Fruit fly (Drosophila melanogaster): Measurements from ENCODE around the gene CG18557.

CG18557 gene

DNA sequence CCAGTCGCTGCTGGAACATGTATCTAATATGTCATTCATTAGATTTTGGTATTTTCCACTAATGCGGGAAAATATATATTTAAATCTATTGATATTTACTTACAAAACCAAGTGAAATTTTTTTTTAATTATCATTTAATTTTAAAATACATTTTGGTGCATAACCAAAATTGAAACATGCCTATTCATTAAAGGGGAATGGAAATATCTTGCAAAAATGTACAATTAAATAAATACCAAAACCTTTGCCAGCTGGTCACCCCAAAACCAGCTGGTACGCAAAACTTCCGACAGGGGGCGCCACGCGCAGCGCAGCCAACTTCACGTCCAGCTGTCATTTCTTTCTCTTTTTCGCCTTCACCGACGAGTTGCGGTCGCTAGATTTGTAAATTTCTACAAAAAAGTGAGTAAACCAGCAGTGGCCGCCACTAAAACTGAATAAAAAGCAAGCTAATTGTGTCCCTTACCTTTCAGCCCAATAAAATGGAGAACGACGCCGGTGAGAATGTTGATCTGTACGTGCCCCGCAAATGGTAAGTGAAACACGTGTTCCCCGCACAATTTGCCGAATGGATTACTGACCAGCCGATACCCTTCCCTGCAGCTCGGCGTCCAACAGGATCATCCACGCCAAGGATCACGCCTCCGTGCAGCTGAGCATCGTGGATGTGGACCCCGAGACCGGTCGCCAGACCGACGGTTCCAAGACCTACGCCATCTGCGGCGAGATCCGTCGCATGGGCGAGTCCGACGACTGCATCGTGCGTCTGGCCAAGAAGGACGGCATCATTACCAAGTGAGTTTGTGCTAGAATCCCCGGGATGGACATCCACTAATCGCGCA lies 10.5 kb upstream of the CG18557 start, which contains the start of the genes CG3104 and RpS21:
CG3104 (minus strand) TSS at position 6 of the 843 bp plus-strand sequence.
RpS21 (plus strand) TSS at position 298 of the 843 bp plus-strand sequence.
- peak; percentile 71 for TF ChIP-seq Met (GFP tag; optimal IDR thresholded peaks at IDR 0.05)
- TF ChIP-seq CG4318 (GFP tag; optimal IDR thresholded peaks at IDR 0.05), result peak; percentile 13
- peak; percentile 38 for TF ChIP-seq spab (GFP tag; optimal IDR thresholded peaks at IDR 0.05)
- TF ChIP-seq Blimp-1 (GFP tag; optimal IDR thresholded peaks at IDR 0.05), result peak; percentile 55
- TF ChIP-seq CG32006 (GFP tag; optimal IDR thresholded peaks at IDR 0.05), result peak; percentile 46
- peak; percentile 76 for TF ChIP-seq esn (GFP tag; optimal IDR thresholded peaks at IDR 0.05)
- peak; percentile 79 for TF ChIP-seq Eip93F (GFP tag; optimal IDR thresholded peaks at IDR 0.05)
- 0 out of 2 replicates have a peak, but pooled peaks have one; percentile 15 for TF ChIP-seq Gug (GFP tag; IDR thresholded peaks at IDR 0.05)
- no peak for TF ChIP-seq fd85E (GFP tag; optimal IDR thresholded peaks at IDR 0.05)
- peak; percentile 68 to 77 for TF ChIP-seq ss (GFP tag; optimal IDR thresholded peaks at IDR 0.05)
- peak; percentile 70 for TF ChIP-seq svp (GFP tag)
- no peak for TF ChIP-seq CG15336 (GFP tag; IDR thresholded peaks at IDR 0.05)
- peak; percentile 65 for TF ChIP-seq Smox (GFP tag; optimal IDR thresholded peaks at IDR 0.05)
- TF ChIP-seq CG31627 (GFP tag; optimal IDR thresholded peaks at IDR 0.05), result peak; percentile 85
- TF ChIP-seq achi (GFP tag; optimal IDR thresholded peaks at IDR 0.05), result peak; percentile 99
- TF ChIP-seq fd59A (GFP tag; optimal IDR thresholded peaks at IDR 0.05), result peak; percentile 50
- TF ChIP-seq Hr39 (GFP tag; optimal IDR thresholded peaks at IDR 0.05), result peak; percentile 86
- peak; percentile 56 for TF ChIP-seq CG34406 (GFP tag; optimal IDR thresholded peaks at IDR 0.05)
- TF ChIP-seq eg (GFP tag; IDR thresholded peaks at IDR 0.05), result peak; percentile 83
- TF ChIP-seq CG3032 (tag; optimal IDR thresholded peaks at IDR 0.05), result peak; percentile 70
- peak; percentile 89 for TF ChIP-seq CG6163 (GFP tag; IDR thresholded peaks at IDR 0.05)
- TF ChIP-seq dac (GFP tag; optimal IDR thresholded peaks at IDR 0.05), result peak; percentile 51
- peak; percentile 23 for TF ChIP-seq Hr4 (GFP tag; optimal IDR thresholded peaks at IDR 0.05)
- TF ChIP-seq Eip78C (GFP tag), result peak; percentile 89
- peak; percentile 60 for TF ChIP-seq Sox14 (GFP tag; optimal IDR thresholded peaks at IDR 0.05)
- TF ChIP-seq CG11294 (GFP tag; IDR thresholded peaks at IDR 0.05), result 0 out of 2 replicates have a peak, but pooled peaks have one; percentile 19
- peak; percentile 62 for TF ChIP-seq Sox102F (GFP tag; optimal IDR thresholded peaks at IDR 0.05)
- TF ChIP-seq Ets21C (GFP tag; optimal IDR thresholded peaks at IDR 0.05), result peak; percentile 11
- TF ChIP-seq dsx (GFP tag; optimal IDR thresholded peaks at IDR 0.05; ENCODE audit: poor library complexity, severe bottlenecking), result peak; percentile 37
- TF ChIP-seq CG6792 (GFP tag; optimal IDR thresholded peaks at IDR 0.05), result peak; percentile 62
- TF ChIP-seq CG3919 (GFP tag; optimal IDR thresholded peaks at IDR 0.05), result peak; percentile 81
- TF ChIP-seq vri (GFP tag; optimal IDR thresholded peaks at IDR 0.05), result peak; percentile 63
- peak; percentile 71 for TF ChIP-seq topi (GFP tag; optimal IDR thresholded peaks at IDR 0.05)
- peak; percentile 4 for TF ChIP-seq CG6276 (GFP tag; optimal IDR thresholded peaks at IDR 0.05)
- TF ChIP-seq CG6808 (GFP tag; optimal IDR thresholded peaks at IDR 0.05), result peak; percentile 56
- peak; percentile 73 for TF ChIP-seq fkh (GFP tag; optimal IDR thresholded peaks at IDR 0.05)
- peak; percentile 38 to 79 for TF ChIP-seq salr (GFP tag; optimal IDR thresholded peaks at IDR 0.05)
- TF ChIP-seq Sox15 (GFP tag; optimal IDR thresholded peaks at IDR 0.05), result peak; percentile 60
- TF ChIP-seq Hr38 (GFP tag; optimal IDR thresholded peaks at IDR 0.05), result no peak
- peak; percentile 64 for TF ChIP-seq CG7368 (GFP tag; optimal IDR thresholded peaks at IDR 0.05)
- TF ChIP-seq CG10631 (GFP tag; optimal IDR thresholded peaks at IDR 0.05), result peak; percentile 54
- peak; percentile 53 for TF ChIP-seq CG11902 (GFP tag; optimal IDR thresholded peaks at IDR 0.05)
- peak; percentile 45 for TF ChIP-seq CG11762 (GFP tag; optimal IDR thresholded peaks at IDR 0.05; ENCODE audit: insufficient read depth)
- TF ChIP-seq Ets96B (tag; optimal IDR thresholded peaks at IDR 0.05), result peak; percentile 47
- peak; percentile 51 for TF ChIP-seq CG8319 (GFP tag; optimal IDR thresholded peaks at IDR 0.05)
- TF ChIP-seq pdm3 (GFP tag; optimal IDR thresholded peaks at IDR 0.05), result peak; percentile 70
- peak; percentile 53 for TF ChIP-seq Eip75B (GFP tag; optimal IDR thresholded peaks at IDR 0.05)
- peak; percentile 46 for TF ChIP-seq Lpt (GFP tag; optimal IDR thresholded peaks at IDR 0.05)
- TF ChIP-seq net (GFP tag; optimal IDR thresholded peaks at IDR 0.05), result peak; percentile 71
- TF ChIP-seq OdsH (GFP tag; optimal IDR thresholded peaks at IDR 0.05), result peak; percentile 68
